Worm (Caenorhabditis elegans) whole organism, young adult: ENCODE data around the gene skr-13.
A peak's percentile ranks its signal among the peaks of the same experiment; 100 is the strongest.
"Not testable (repeated sequence)": the region's sequence is repeated elsewhere in the genome, so short reads cannot be mapped to it uniquely, and the experiment has no call there.

Experiments used
- B0261.1 ChIP-seq: sonication (generic microtip); optimal IDR thresholded peaks from 2 replicates; lab custom pipeline; 2016; ENCODE audit warnings: mild to moderate bottlenecking, missing genetic modification characterization, moderate library complexity, missing compliant biosample characterization
- D2030.7 ChIP-seq: fragments of 200-800 bp; sonication (Bioruptor generic); IDR thresholded peaks from 2 replicates; pipeline ENCODE4 v1.3.6; 2022; ENCODE audit warnings: missing genetic modification reagents, missing genetic modification characterization, missing compliant biosample characterization
- F49E8.2 ChIP-seq: sonication (generic microtip); optimal IDR thresholded peaks from 3 replicates; lab custom pipeline; 2017; ENCODE audit warnings: missing genetic modification characterization, mild to moderate bottlenecking, missing compliant biosample characterization, antibody characterized with exemption, moderate library complexity; ENCODE audit not compliant: insufficient read depth
- Y53G8AR.9 ChIP-seq: fragments of 200-800 bp; sonication (Bioruptor generic); conservative IDR thresholded peaks from 2 replicates; pipeline ENCODE4 v1.3.6; 2022; ENCODE audit warnings: missing genetic modification reagents, missing genetic modification characterization, missing compliant biosample characterization
- ama-1 ChIP-seq, 3 experiments: fragments of 150-350 bp in 1 of 3; sonication (generic microtip) in 2 of 3; optimal IDR thresholded peaks; 2 replicates each; lab custom pipeline; 2014 to 2018; ENCODE audit warnings: missing biosample characterization in 2 of 3, missing genetic modification characterization in 2 of 3, missing genetic modification reagents in 2 of 3
- athp-1 ChIP-seq: sonication (generic microtip); optimal IDR thresholded peaks from 2 replicates; lab custom pipeline; 2017; ENCODE audit warnings: mild to moderate bottlenecking, missing genetic modification characterization, missing compliant biosample characterization
- attf-3 ChIP-seq: fragments of 200-800 bp; sonication (Bioruptor generic); conservative IDR thresholded peaks from 2 replicates; pipeline ENCODE4 v1.3.6; 2022; ENCODE audit warnings: missing genetic modification reagents, missing genetic modification characterization, missing compliant biosample characterization
- attf-6 ChIP-seq: fragments of 200-800 bp; sonication (Bioruptor generic); IDR thresholded peaks from 2 replicates; pipeline ENCODE4 v1.3.6; 2022; ENCODE audit warnings: missing genetic modification reagents, missing genetic modification characterization, missing compliant biosample characterization
- ccch-3 ChIP-seq: fragments of 200-800 bp; sonication (Bioruptor generic); optimal IDR thresholded peaks from 2 replicates; lab custom pipeline; 2018; ENCODE audit warnings: mild to moderate bottlenecking, missing genetic modification characterization, missing compliant biosample characterization
- cebp-2 ChIP-seq: fragments of 200-800 bp; sonication (Bioruptor generic); IDR thresholded peaks from 2 replicates; pipeline ENCODE4 v1.3.6; 2022; ENCODE audit warnings: missing genetic modification characterization, missing compliant biosample characterization
- ceh-100 ChIP-seq: fragments of 200-800 bp; sonication (Bioruptor generic); IDR thresholded peaks from 2 replicates; pipeline ENCODE4 v1.3.6; 2022; ENCODE audit warnings: missing genetic modification reagents, missing genetic modification characterization, missing compliant biosample characterization
- dox-1 ChIP-seq: fragments of 200-800 bp; sonication (Bioruptor generic); IDR thresholded peaks from 2 replicates; pipeline ENCODE4 v1.3.6; 2022; ENCODE audit warnings: missing genetic modification reagents, missing genetic modification characterization, missing compliant biosample characterization
- dpl-1 ChIP-seq: fragments of 150-350 bp; optimal IDR thresholded peaks from 2 replicates; lab custom pipeline; 2014; ENCODE audit warnings: missing biosample characterization, missing genetic modification reagents, missing genetic modification characterization
- egrh-3 ChIP-seq: fragments of 200-800 bp; sonication (Bioruptor generic); IDR thresholded peaks from 2 replicates; pipeline ENCODE4 v1.3.6; 2022; ENCODE audit warnings: missing genetic modification reagents, missing genetic modification characterization, missing compliant biosample characterization
- hmg-1.2 ChIP-seq: fragments of 200-800 bp; sonication (Bioruptor generic); IDR thresholded peaks from 2 replicates; pipeline ENCODE4 v1.3.6; 2022; ENCODE audit warnings: missing genetic modification reagents, missing genetic modification characterization, missing compliant biosample characterization
- hsf-1 ChIP-seq: fragments of 200-800 bp; sonication (Bioruptor generic); IDR thresholded peaks from 2 replicates; pipeline ENCODE4 v1.3.6; 2022; ENCODE audit warnings: missing genetic modification reagents, missing genetic modification characterization, missing compliant biosample characterization
- let-607 ChIP-seq, 2 experiments: fragments of 200-800 bp in 1 of 2; sonication (Bioruptor generic) in 1 of 2; sonication (generic microtip) in 1 of 2; optimal IDR thresholded peaks; 2 replicates each; lab custom pipeline; 2016 to 2018; ENCODE audit warnings: mild to moderate bottlenecking in 2 of 2, missing compliant biosample characterization in 2 of 2, missing genetic modification characterization in 2 of 2, moderate library complexity in 2 of 2, missing genotype in 1 of 2
- lin-26 ChIP-seq: fragments of 200-800 bp; sonication (Bioruptor generic); IDR thresholded peaks from 2 replicates; pipeline ENCODE4 v1.3.6; 2022; ENCODE audit warnings: missing genetic modification reagents, missing genetic modification characterization, missing compliant biosample characterization
- lin-35 ChIP-seq, 3 experiments: fragments of 150-350 bp in 2 of 3; sonication (generic microtip) in 1 of 3; optimal IDR thresholded peaks; 2 replicates each; lab custom pipeline; 2014 to 2018; ENCODE audit warnings: missing biosample characterization in 3 of 3, missing genetic modification characterization in 3 of 3, missing genetic modification reagents in 3 of 3
- lsl-1 ChIP-seq: fragments of 200-800 bp; sonication (Bioruptor generic); optimal IDR thresholded peaks from 2 replicates; lab custom pipeline; 2018; ENCODE audit warnings: mild to moderate bottlenecking, missing genetic modification characterization, moderate library complexity, missing compliant biosample characterization
- mxl-1 ChIP-seq: sonication (generic microtip); optimal IDR thresholded peaks from 2 replicates; lab custom pipeline; 2016; ENCODE audit warnings: missing genetic modification characterization, missing compliant biosample characterization
- rpc-1 ChIP-seq, 2 experiments: fragments of 150-350 bp in 1 of 2; sonication (generic microtip) in 1 of 2; optimal IDR thresholded peaks; 2 replicates each; lab custom pipeline; 2014 to 2018; ENCODE audit warnings: missing biosample characterization in 1 of 2, missing genetic modification characterization in 1 of 2, missing genetic modification reagents in 1 of 2, missing genotype in 1 of 2
- snpc-4 ChIP-seq, 5 experiments: fragments of 150-350 bp in 1 of 5; sonication (generic microtip) in 4 of 5; optimal IDR thresholded peaks; 2 replicates each; lab custom pipeline; 2014 to 2018; ENCODE audit warnings: missing genetic modification characterization in 5 of 5, missing biosample characterization in 3 of 5, antibody characterized with exemption in 2 of 5, mild to moderate bottlenecking in 2 of 5, missing compliant biosample characterization in 2 of 5, missing genotype in 2 of 5, moderate library complexity in 2 of 5, missing genetic modification reagents in 1 of 5
- tbp1 ChIP-seq: fragments of 200-800 bp; sonication (Bioruptor generic); optimal IDR thresholded peaks from 2 replicates; lab custom pipeline; 2018; ENCODE audit warnings: mild to moderate bottlenecking, missing genetic modification characterization, missing compliant biosample characterization
- xnd-1 ChIP-seq: sonication (generic microtip); optimal IDR thresholded peaks from 2 replicates; lab custom pipeline; 2016; ENCODE audit warnings: missing genotype, missing genetic modification reagents, missing genetic modification characterization, missing compliant biosample characterization
- ztf-18 ChIP-seq: sonication (generic microtip); optimal IDR thresholded peaks from 2 replicates; lab custom pipeline; 2016; ENCODE audit warnings: missing genotype, mild to moderate bottlenecking, missing genetic modification characterization, missing compliant biosample characterization
- ztf-22 ChIP-seq: fragments of 200-800 bp; sonication (Bioruptor generic); optimal IDR thresholded peaks from 2 replicates; lab custom pipeline; 2018; ENCODE audit warnings: mild to moderate bottlenecking, missing genetic modification characterization, moderate library complexity, missing compliant biosample characterization
- ztf-25 ChIP-seq: fragments of 200-800 bp; sonication (Bioruptor generic); IDR thresholded peaks from 2 replicates; pipeline ENCODE4 v1.3.6; 2022; ENCODE audit warnings: missing genetic modification reagents, missing genetic modification characterization, missing compliant biosample characterization
- ztf-3 ChIP-seq: fragments of 200-800 bp; sonication (Bioruptor generic); optimal IDR thresholded peaks from 2 replicates; lab custom pipeline; 2018; ENCODE audit warnings: mild to moderate bottlenecking, missing genetic modification characterization, missing compliant biosample characterization
- ztf-6 ChIP-seq: fragments of 200-800 bp; sonication (Bioruptor generic); IDR thresholded peaks from 2 replicates; pipeline ENCODE4 v1.3.6; 2022; ENCODE audit warnings: missing genetic modification reagents, missing genetic modification characterization, missing compliant biosample characterization

Gene skr-13

DNA sequence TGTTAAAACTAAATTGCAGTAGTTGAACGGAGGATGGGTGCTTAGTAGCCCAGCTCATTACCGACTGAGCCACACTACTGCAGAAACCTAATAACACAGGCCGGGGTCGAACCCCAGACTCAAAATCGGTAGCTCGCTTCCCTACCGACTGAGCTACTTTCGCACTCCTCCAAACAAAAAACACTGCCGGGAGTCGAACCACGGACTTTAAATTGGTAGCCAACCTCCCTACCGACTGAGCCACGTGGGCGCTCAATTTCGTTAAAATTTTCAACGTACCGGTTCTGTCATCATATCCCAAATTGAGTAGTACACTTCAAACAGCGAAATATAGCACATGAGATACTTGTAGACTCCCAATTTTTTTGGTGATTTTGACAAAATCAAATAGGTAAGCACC, 12.0 kb downstream of the skr-13 start:
- TF ChIP-seq snpc-4 (GFP tag; optimal IDR thresholded peaks at IDR 0.05; lab: Kevin White, UChicago) (peak; percentile 59), snpc-4 (tag; optimal IDR thresholded peaks at IDR 0.05; lab: Kevin White, UChicago) (peak in 3 of 4 experiments; percentile 92), tbp1 (GFP tag; lab: Kevin White, UChicago) (peak; percentile 79), attf-3 (GFP tag; lab: Robert Waterston, UW) (no peak), athp-1 (tag; lab: Kevin White, UChicago) (no peak), lsl-1 (GFP tag; lab: Kevin White, UChicago) (no peak), attf-6 (GFP tag; lab: Robert Waterston, UW) (peak; percentile 91), ceh-100 (GFP tag; lab: Robert Waterston, UW) (0 out of 2 replicates have a peak, but pooled peaks have one; percentile 30), dox-1 (GFP tag; lab: Robert Waterston, UW) (peak; percentile 69), B0261.1 (no peak), rpc-1 (optimal IDR thresholded peaks at IDR 0.05; lab: Kevin White, UChicago) (no peak), rpc-1 (tag; optimal IDR thresholded peaks at IDR 0.05; lab: Kevin White, UChicago) (peak; percentile 62), ccch-3 (no peak), Y53G8AR.9 (GFP tag; lab: Robert Waterston, UW) (no peak), ztf-22 (GFP tag; lab: Kevin White, UChicago) (no peak), lin-26 (GFP tag; lab: Robert Waterston, UW) (peak; percentile 64; the same call in 1 of the 2 replicates), ztf-18 (tag; lab: Kevin White, UChicago) (no peak), ztf-6 (no peak), F49E8.2 (no peak), dpl-1 (peak; percentile 6), ama-1 (optimal IDR thresholded peaks at IDR 0.05; lab: Kevin White, UChicago) (no peak), ama-1 (GFP tag; optimal IDR thresholded peaks at IDR 0.05; lab: Kevin White, UChicago) (no peak), xnd-1 (tag; lab: Kevin White, UChicago) (no peak), D2030.7 (peak; percentile 71)

DNA sequence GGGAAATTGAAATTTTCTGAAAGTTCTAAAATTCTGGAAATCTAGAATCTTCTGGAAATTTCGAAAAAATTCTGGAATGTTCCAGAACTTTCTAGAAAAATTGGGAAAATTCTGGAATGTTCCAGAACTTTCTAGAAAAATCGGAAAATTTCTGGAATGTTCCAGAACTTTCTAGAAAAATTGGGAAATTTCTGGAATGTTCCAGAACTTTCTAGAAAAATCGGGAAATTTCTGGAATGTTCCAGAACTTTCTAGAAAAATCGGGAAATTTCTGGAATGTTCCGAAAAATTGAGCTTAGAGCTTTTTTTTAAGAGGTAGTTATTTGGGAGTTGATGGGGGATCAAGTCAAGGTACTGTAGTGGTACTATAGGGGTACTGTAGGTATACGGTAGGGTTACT, 20.8 kb downstream of the skr-13 start:
- peak; percentile 96 for TF ChIP-seq hsf-1 (GFP tag; lab: Robert Waterston, UW)

- TF ChIP-seq lin-26 (GFP tag; lab: Robert Waterston, UW) = 0 out of 2 replicates have a peak, but pooled peaks have one; percentile 30
- peak; percentile 77; the same call in 1 of the 2 replicates for TF ChIP-seq egrh-3 (GFP tag; lab: Robert Waterston, UW)
- 0 out of 2 replicates have a peak, but pooled peaks have one; percentile 67 for TF ChIP-seq cebp-2 (GFP tag; lab: Robert Waterston, UW)
Observed at ce11 chrIV:17140936-17141335, 21.5 kb downstream of the skr-13 start.

DNA sequence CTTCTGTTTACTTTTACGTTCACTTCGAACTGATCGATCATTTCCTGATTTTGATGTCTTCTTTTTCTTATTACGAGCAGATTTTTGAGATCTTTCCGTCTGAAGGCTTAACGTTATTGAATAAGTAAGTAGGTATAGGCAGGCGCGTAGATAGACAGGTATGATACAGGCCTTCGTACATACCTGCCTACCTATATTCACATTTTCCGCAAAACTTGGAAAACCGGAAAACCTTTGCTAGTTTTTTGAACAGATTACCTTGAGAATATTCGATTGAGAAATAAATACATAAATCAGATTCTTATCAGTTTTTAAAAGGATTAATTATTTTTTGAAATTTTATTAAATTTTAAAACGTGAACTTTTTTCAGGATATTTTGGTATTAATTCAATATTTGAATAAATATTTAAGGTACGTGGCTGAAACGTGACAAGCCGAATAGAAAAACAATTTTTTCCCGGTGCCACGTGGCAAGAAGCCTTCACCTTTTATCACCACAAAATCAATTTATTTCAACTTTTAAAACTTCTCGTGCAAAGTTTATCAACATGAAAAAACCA, 31.3 kb downstream of the skr-13 start, which contains the start of the genes Y116A8C.37 and Y116A8C.38:
TSS of gene Y116A8C.37 (minus strand) at position 101 of the 561 bp plus-strand sequence.
TSS of gene Y116A8C.38 (plus strand) at position 511 of the 561 bp plus-strand sequence.
- TF ChIP-seq ztf-3 (GFP tag; lab: Kevin White, UChicago) = no peak
- TF ChIP-seq lin-35 (GFP tag; optimal IDR thresholded peaks at IDR 0.05; lab: Kevin White, UChicago) = no peak
- no peak for TF ChIP-seq mxl-1 (tag; lab: Kevin White, UChicago)
- no peak for TF ChIP-seq ztf-18 (tag; lab: Kevin White, UChicago)
- TF ChIP-seq let-607 (tag; optimal IDR thresholded peaks at IDR 0.05; lab: Kevin White, UChicago) = no peak
- TF ChIP-seq tbp1 (GFP tag; lab: Kevin White, UChicago) = no peak

DNA sequence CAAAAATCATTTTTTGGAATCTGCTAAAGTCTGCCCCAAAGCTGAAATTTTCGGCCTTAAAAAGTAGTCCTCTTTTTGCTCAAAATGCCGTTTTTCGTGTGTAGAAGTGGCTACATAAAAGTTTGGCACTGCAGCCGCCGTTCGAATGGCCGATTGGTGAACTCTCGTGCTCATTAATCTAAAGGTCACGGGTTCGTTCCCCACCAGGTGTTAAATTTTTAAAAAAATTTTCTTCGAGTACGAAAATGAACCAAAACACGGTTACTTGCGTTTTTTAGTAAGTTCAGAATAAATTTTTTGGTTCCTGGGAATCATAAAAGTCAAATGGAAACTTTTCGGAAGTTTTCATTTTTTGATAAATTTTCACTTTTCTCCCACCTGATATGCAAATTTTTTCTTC, 35.2 kb downstream of the skr-13 start:
- TF ChIP-seq ztf-25 (GFP tag; lab: Robert Waterston, UW) (0 out of 2 replicates have a peak, but pooled peaks have one; percentile 56), rpc-1 (tag; optimal IDR thresholded peaks at IDR 0.05; lab: Kevin White, UChicago) (peak; percentile 65), B0261.1 (peak; percentile 53), hmg-1.2 (0 out of 2 replicates have a peak, but pooled peaks have one; percentile 15), snpc-4 (tag; optimal IDR thresholded peaks at IDR 0.05; lab: Kevin White, UChicago) (peak in 1 of 4 experiments; percentile 82), attf-6 (GFP tag; lab: Robert Waterston, UW) (0 out of 2 replicates have a peak, but pooled peaks have one; percentile 19), dox-1 (GFP tag; lab: Robert Waterston, UW) (0 out of 2 replicates have a peak, but pooled peaks have one; percentile 8), tbp1 (GFP tag; lab: Kevin White, UChicago) (peak; percentile 82)
- TF ChIP-seq rpc-1 (optimal IDR thresholded peaks at IDR 0.05; lab: Kevin White, UChicago); snpc-4 (GFP tag; optimal IDR thresholded peaks at IDR 0.05; lab: Kevin White, UChicago): not testable (repeated sequence)
